Worm (Caenorhabditis elegans): Measurements from ENCODE around the gene lmd-3.

The lmd-3 gene

ce11 chrV:8460306-8460705, 15.7 kb upstream of the lmd-3 start, which contains the start of gene T23B12.6:
T23B12.6 (minus strand) TSS chrV:8460419.
- TF ChIP-seq ceh-36 (tag; optimal IDR thresholded peaks at IDR 0.05): no peak
- TF ChIP-seq B0310.2 (tag; optimal IDR thresholded peaks at IDR 0.05): no peak
- no peak for TF ChIP-seq scrt-1 (GFP tag; IDR thresholded peaks at IDR 0.05)
- TF ChIP-seq tbx-11 (GFP tag; IDR thresholded peaks at IDR 0.05): no peak
- TF ChIP-seq flt-1 (GFP tag; IDR thresholded peaks at IDR 0.05): no peak
- TF ChIP-seq aly-1 (tag; optimal IDR thresholded peaks at IDR 0.05): no peak
- no peak for TF ChIP-seq sea-1 (GFP tag; conservative IDR thresholded peaks at IDR 0.05)
- no peak for TF ChIP-seq F13C5.2 (tag; optimal IDR thresholded peaks at IDR 0.05)
- TF ChIP-seq ama-1 (optimal IDR thresholded peaks at IDR 0.05): no peak
- no peak for TF ChIP-seq pes-1 (GFP tag; IDR thresholded peaks at IDR 0.05)
- TF ChIP-seq hmbx-1 (tag; optimal IDR thresholded peaks at IDR 0.05): no peak
- no peak for TF ChIP-seq ceh-13 (GFP tag; optimal IDR thresholded peaks at IDR 0.05)
- no peak for TF ChIP-seq ets-7 (tag; optimal IDR thresholded peaks at IDR 0.05)
- TF ChIP-seq hmg-4 (GFP tag; optimal IDR thresholded peaks at IDR 0.05): no peak
- TF ChIP-seq tra-4 (tag; optimal IDR thresholded peaks at IDR 0.05): no peak
- no peak for TF ChIP-seq hnd-1 (tag; optimal IDR thresholded peaks at IDR 0.05)

- TF ChIP-seq hnd-1 (tag; optimal IDR thresholded peaks at IDR 0.05) (no peak), aly-1 (tag; optimal IDR thresholded peaks at IDR 0.05) (no peak), ceh-13 (GFP tag; optimal IDR thresholded peaks at IDR 0.05) (no peak)
These were observed 10.4 kb upstream of the lmd-3 start, which contains the start of gene T23B12.11 for ce11 chrV:8454995-8455446. T23B12.11 (plus strand) TSS chrV:8455396.

- TF ChIP-seq tbx-11 (GFP tag; IDR thresholded peaks at IDR 0.05): no peak
- TF ChIP-seq F13C5.2 (tag; optimal IDR thresholded peaks at IDR 0.05): no peak
- TF ChIP-seq tra-4 (tag; optimal IDR thresholded peaks at IDR 0.05): no peak
- TF ChIP-seq aly-1 (tag; optimal IDR thresholded peaks at IDR 0.05): no peak
- no peak for TF ChIP-seq ceh-13 (GFP tag; optimal IDR thresholded peaks at IDR 0.05)
- no peak for TF ChIP-seq tbx-37 (GFP tag; conservative IDR thresholded peaks at IDR 0.05)
- no peak for TF ChIP-seq B0310.2 (tag; optimal IDR thresholded peaks at IDR 0.05)
- no peak for TF ChIP-seq ceh-36 (tag; optimal IDR thresholded peaks at IDR 0.05)
- no peak for TF ChIP-seq hnd-1 (tag; optimal IDR thresholded peaks at IDR 0.05)
- no peak for TF ChIP-seq hmg-4 (GFP tag; optimal IDR thresholded peaks at IDR 0.05)
- no peak for TF ChIP-seq ama-1 (optimal IDR thresholded peaks at IDR 0.05)
- TF ChIP-seq pes-1 (GFP tag; IDR thresholded peaks at IDR 0.05): no peak
These were observed 6.1 kb upstream of the lmd-3 start for ce11 chrV:8450690-8451089.

- no peak for TF ChIP-seq flt-1 (GFP tag; IDR thresholded peaks at IDR 0.05)
- no peak for TF ChIP-seq hmbx-1 (tag; optimal IDR thresholded peaks at IDR 0.05)
- TF ChIP-seq ceh-36 (tag; optimal IDR thresholded peaks at IDR 0.05): no peak
- no peak for TF ChIP-seq scrt-1 (GFP tag; IDR thresholded peaks at IDR 0.05)
- no peak for TF ChIP-seq ama-1 (optimal IDR thresholded peaks at IDR 0.05)
- no peak for TF ChIP-seq sea-1 (GFP tag; conservative IDR thresholded peaks at IDR 0.05)
- no peak for TF ChIP-seq ets-7 (tag; optimal IDR thresholded peaks at IDR 0.05)
- no peak for TF ChIP-seq hmg-4 (GFP tag; optimal IDR thresholded peaks at IDR 0.05)
- no peak for TF ChIP-seq tbx-11 (GFP tag; IDR thresholded peaks at IDR 0.05)
- TF ChIP-seq tbx-37 (GFP tag; conservative IDR thresholded peaks at IDR 0.05): no peak
- TF ChIP-seq tra-4 (tag; optimal IDR thresholded peaks at IDR 0.05): no peak
- no peak for TF ChIP-seq ceh-13 (GFP tag; optimal IDR thresholded peaks at IDR 0.05)
- TF ChIP-seq F13C5.2 (tag; optimal IDR thresholded peaks at IDR 0.05): no peak
- TF ChIP-seq B0310.2 (tag; optimal IDR thresholded peaks at IDR 0.05): no peak
These were observed 4.6 kb upstream of the lmd-3 start for ce11 chrV:8449241-8449640.

- TF ChIP-seq aly-1 (tag; optimal IDR thresholded peaks at IDR 0.05): no peak
These were observed 3.3 kb upstream of the lmd-3 start, which contains the start of gene T23B12.5 for ce11 chrV:8447928-8448327. T23B12.5 (minus strand) TSS chrV:8448028.

ce11 chrV:8445636-8446035, 1.0 kb upstream of the lmd-3 start:
- TF ChIP-seq ceh-36 (tag; optimal IDR thresholded peaks at IDR 0.05) (no peak), hnd-1 (tag; optimal IDR thresholded peaks at IDR 0.05) (no peak), tra-4 (tag; optimal IDR thresholded peaks at IDR 0.05) (no peak), tbx-11 (GFP tag; IDR thresholded peaks at IDR 0.05) (no peak), ets-7 (tag; optimal IDR thresholded peaks at IDR 0.05) (no peak), ceh-13 (GFP tag; optimal IDR thresholded peaks at IDR 0.05) (no peak), F13C5.2 (tag; optimal IDR thresholded peaks at IDR 0.05) (no peak), pes-1 (GFP tag; IDR thresholded peaks at IDR 0.05) (no peak), tbx-37 (GFP tag; conservative IDR thresholded peaks at IDR 0.05) (no peak), hmg-4 (GFP tag; optimal IDR thresholded peaks at IDR 0.05) (no peak), flt-1 (GFP tag; IDR thresholded peaks at IDR 0.05) (no peak), ama-1 (optimal IDR thresholded peaks at IDR 0.05) (no peak), sea-1 (GFP tag; conservative IDR thresholded peaks at IDR 0.05) (no peak), scrt-1 (GFP tag; IDR thresholded peaks at IDR 0.05) (no peak), hmbx-1 (tag; optimal IDR thresholded peaks at IDR 0.05) (no peak)

- TF ChIP-seq ceh-13 (GFP tag; optimal IDR thresholded peaks at IDR 0.05) (no peak), scrt-1 (GFP tag; IDR thresholded peaks at IDR 0.05) (no peak), flt-1 (GFP tag; IDR thresholded peaks at IDR 0.05) (no peak), B0310.2 (tag; optimal IDR thresholded peaks at IDR 0.05) (no peak), tbx-37 (GFP tag; conservative IDR thresholded peaks at IDR 0.05) (no peak), ama-1 (optimal IDR thresholded peaks at IDR 0.05) (no peak), sea-1 (GFP tag; conservative IDR thresholded peaks at IDR 0.05) (no peak), tra-4 (tag; optimal IDR thresholded peaks at IDR 0.05) (no peak), ets-7 (tag; optimal IDR thresholded peaks at IDR 0.05) (no peak), hmbx-1 (tag; optimal IDR thresholded peaks at IDR 0.05) (no peak), tbx-11 (GFP tag; IDR thresholded peaks at IDR 0.05) (no peak), ceh-36 (tag; optimal IDR thresholded peaks at IDR 0.05) (no peak), F13C5.2 (tag; optimal IDR thresholded peaks at IDR 0.05) (no peak), aly-1 (tag; optimal IDR thresholded peaks at IDR 0.05) (no peak), hmg-4 (GFP tag; optimal IDR thresholded peaks at IDR 0.05) (no peak), pes-1 (GFP tag; IDR thresholded peaks at IDR 0.05) (no peak), hnd-1 (tag; optimal IDR thresholded peaks at IDR 0.05) (no peak)
These were observed 7.2 kb downstream of the lmd-3 start for ce11 chrV:8437358-8437757.

- TF ChIP-seq pes-1 (GFP tag; IDR thresholded peaks at IDR 0.05) (no peak), tbx-37 (GFP tag; conservative IDR thresholded peaks at IDR 0.05) (no peak), hnd-1 (tag; optimal IDR thresholded peaks at IDR 0.05) (no peak), ceh-13 (GFP tag; optimal IDR thresholded peaks at IDR 0.05) (no peak), aly-1 (tag; optimal IDR thresholded peaks at IDR 0.05) (no peak), scrt-1 (GFP tag; IDR thresholded peaks at IDR 0.05) (no peak), hmg-4 (GFP tag; optimal IDR thresholded peaks at IDR 0.05) (no peak), flt-1 (GFP tag; IDR thresholded peaks at IDR 0.05) (no peak), F13C5.2 (tag; optimal IDR thresholded peaks at IDR 0.05) (no peak), hmbx-1 (tag; optimal IDR thresholded peaks at IDR 0.05) (no peak), ama-1 (optimal IDR thresholded peaks at IDR 0.05) (no peak)
These were observed 9.3 kb downstream of the lmd-3 start for ce11 chrV:8435292-8435691.
